Fruit fly (Drosophila melanogaster) whole organism, embryonic: ENCODE results near the gene CG17778.

Experiments used
- ATbp ChIP-seq: fragments of 200-800 bp; sonication (Bioruptor generic); optimal IDR thresholded peaks from 2 replicates; lab custom pipeline; 2017; ENCODE audit warnings: missing biosample characterization, mild to moderate bottlenecking, missing genetic modification characterization, missing genetic modification reagents
- Abd-B ChIP-seq: fragments of 200-800 bp; sonication (Bioruptor generic); optimal IDR thresholded peaks from 2 replicates; lab custom pipeline; 2018; ENCODE audit warnings: missing biosample characterization, mild to moderate bottlenecking, missing genetic modification characterization, moderate library complexity
- Ada2b ChIP-seq: fragments of 200-800 bp; sonication (Bioruptor generic); IDR thresholded peaks from 2 replicates; pipeline ENCODE4 v1.3.6; 2022; ENCODE audit warnings: missing biosample characterization, missing genetic modification characterization
- Atf3 ChIP-seq: fragments of 200-800 bp; sonication (Bioruptor generic); optimal IDR thresholded peaks from 3 replicates; lab custom pipeline; 2016; ENCODE audit warnings: missing biosample characterization, missing genetic modification characterization
- B-H1 ChIP-seq: fragments of 200-800 bp; sonication (Bioruptor generic); IDR thresholded peaks from 3 replicates; pipeline ENCODE4 v1.3.6; 2022; ENCODE audit warnings: missing biosample characterization, missing genetic modification characterization
- BEAF-32 ChIP-seq: fragments of 200-800 bp; sonication (Bioruptor generic); optimal IDR thresholded peaks from 3 replicates; lab custom pipeline; 2017; ENCODE audit warnings: missing biosample characterization, missing genetic modification characterization, mild to moderate bottlenecking, moderate library complexity, missing genetic modification reagents
- CG10321 ChIP-seq: fragments of 200-800 bp; sonication (Bioruptor generic); IDR thresholded peaks from 2 replicates; pipeline ENCODE4 v1.3.6; 2022; ENCODE audit warnings: missing biosample characterization, missing genetic modification characterization
- CG10543 ChIP-seq: fragments of 200-800 bp; sonication (Bioruptor generic); optimal IDR thresholded peaks from 3 replicates; lab custom pipeline; 2017; ENCODE audit warnings: missing biosample characterization, mild to moderate bottlenecking, missing genetic modification characterization, moderate library complexity
- CG12236 ChIP-seq: fragments of 200-800 bp; sonication (Bioruptor generic); optimal IDR thresholded peaks from 2 replicates; lab custom pipeline; 2016; ENCODE audit warnings: missing biosample characterization, missing genetic modification characterization
- CG12391 ChIP-seq: fragments of 200-800 bp; sonication (Bioruptor generic); optimal IDR thresholded peaks from 3 replicates; lab custom pipeline; 2018; ENCODE audit warnings: missing biosample characterization, mild to moderate bottlenecking, missing genetic modification characterization, moderate library complexity
- CG2116 ChIP-seq: fragments of 200-800 bp; sonication (Bioruptor generic); optimal IDR thresholded peaks from 3 replicates; lab custom pipeline; 2018; ENCODE audit warnings: missing biosample characterization, mild to moderate bottlenecking, missing genetic modification characterization
- CG32532 ChIP-seq: fragments of 200-800 bp; sonication (Bioruptor generic); IDR thresholded peaks from 2 replicates; pipeline ENCODE4 v1.3.6; 2022; ENCODE audit warnings: missing biosample characterization, missing genetic modification characterization
- CG33557 ChIP-seq: fragments of 200-800 bp; sonication (Bioruptor generic); optimal IDR thresholded peaks from 2 replicates; lab custom pipeline; 2019; ENCODE audit warnings: missing biosample characterization, mild to moderate bottlenecking, missing genetic modification characterization, moderate library complexity
- CG3847 ChIP-seq: fragments of 200-800 bp; sonication (Bioruptor generic); IDR thresholded peaks from 2 replicates; pipeline ENCODE4 v1.3.6; 2022; ENCODE audit warnings: missing biosample characterization, missing genetic modification characterization
- CG5245 ChIP-seq: fragments of 200-800 bp; sonication (Bioruptor generic); optimal IDR thresholded peaks from 3 replicates; lab custom pipeline; 2016; ENCODE audit warnings: missing biosample characterization, missing genetic modification characterization
- CG6254 ChIP-seq: fragments of 200-800 bp; sonication (Bioruptor generic); optimal IDR thresholded peaks from 3 replicates; lab custom pipeline; 2017; ENCODE audit warnings: mild to moderate bottlenecking, missing biosample characterization, missing genetic modification reagents, missing genetic modification characterization
- CG9437 ChIP-seq: fragments of 200-800 bp; sonication (Bioruptor generic); optimal IDR thresholded peaks from 2 replicates; lab custom pipeline; 2018; ENCODE audit warnings: missing biosample characterization, mild to moderate bottlenecking, missing genetic modification characterization
- CG9932 ChIP-seq: fragments of 200-800 bp; sonication (Bioruptor generic); IDR thresholded peaks from 2 replicates; pipeline ENCODE4 v1.3.6; 2022; ENCODE audit warnings: missing biosample characterization, missing genetic modification characterization
- CHES-1-like ChIP-seq: fragments of 200-800 bp; sonication (Bioruptor generic); optimal IDR thresholded peaks from 2 replicates; lab custom pipeline; 2016; ENCODE audit warnings: missing biosample characterization, missing genetic modification characterization
- D19B ChIP-seq: fragments of 200-800 bp; sonication (Bioruptor generic); optimal IDR thresholded peaks from 2 replicates; lab custom pipeline; 2017; ENCODE audit warnings: missing biosample characterization, mild to moderate bottlenecking, missing genetic modification characterization
- Gug ChIP-seq: fragments of 200-800 bp; sonication (Bioruptor generic); IDR thresholded peaks from 4 replicates; pipeline ENCODE4 v1.3.6; 2022; ENCODE audit warnings: missing biosample characterization, missing genetic modification characterization
- MBD-R2 ChIP-seq: fragments of 200-800 bp; sonication (Bioruptor generic); IDR thresholded peaks from 2 replicates; pipeline ENCODE4 v1.3.6; 2022; ENCODE audit warnings: missing biosample characterization, missing genetic modification characterization
- MESR4 ChIP-seq: fragments of 200-800 bp; sonication (Bioruptor generic); optimal IDR thresholded peaks from 2 replicates; lab custom pipeline; 2018; ENCODE audit warnings: missing biosample characterization, mild to moderate bottlenecking, missing genetic modification characterization, moderate library complexity
- Max ChIP-seq: fragments of 200-800 bp; sonication (Bioruptor generic); optimal IDR thresholded peaks from 2 replicates; lab custom pipeline; 2016; ENCODE audit warnings: missing biosample characterization, mild to moderate bottlenecking, missing genetic modification characterization
- NC2β ChIP-seq: fragments of 200-800 bp; sonication (Bioruptor generic); optimal IDR thresholded peaks from 2 replicates; lab custom pipeline; 2016; ENCODE audit warnings: missing biosample characterization, missing genetic modification characterization
- Opbp ChIP-seq: fragments of 200-800 bp; sonication (Bioruptor generic); IDR thresholded peaks from 3 replicates; pipeline ENCODE4 v1.3.6; 2022; ENCODE audit warnings: missing biosample characterization, missing genetic modification characterization; ENCODE audit not compliant: partially characterized antibody
- Ptx1 ChIP-seq: fragments of 200-800 bp; sonication (Bioruptor generic); IDR thresholded peaks from 2 replicates; pipeline ENCODE4 v1.3.6; 2022; ENCODE audit warnings: missing biosample characterization, missing genetic modification characterization
- Sox102F ChIP-seq: fragments of 200-800 bp; sonication (Bioruptor generic); optimal IDR thresholded peaks from 2 replicates; lab custom pipeline; 2018; ENCODE audit warnings: missing biosample characterization, mild to moderate bottlenecking, missing genetic modification characterization, moderate library complexity
- Usf ChIP-seq: fragments of 200-800 bp; sonication (Bioruptor generic); optimal IDR thresholded peaks from 2 replicates; lab custom pipeline; 2017; ENCODE audit warnings: missing genotype, missing biosample characterization, missing genetic modification characterization
- Vsx1 ChIP-seq: fragments of 200-800 bp; sonication (Bioruptor generic); optimal IDR thresholded peaks from 2 replicates; lab custom pipeline; 2017; ENCODE audit warnings: missing biosample characterization, mild to moderate bottlenecking, missing genetic modification characterization, missing genetic modification reagents
- ara ChIP-seq: fragments of 200-800 bp; sonication (Bioruptor generic); IDR thresholded peaks from 2 replicates; pipeline ENCODE4 v1.3.6; 2022; ENCODE audit warnings: missing biosample characterization, missing genetic modification characterization
- cwo ChIP-seq: fragments of 200-800 bp; sonication (Bioruptor generic); optimal IDR thresholded peaks from 3 replicates; lab custom pipeline; 2017; ENCODE audit warnings: missing biosample characterization, missing genetic modification characterization, mild to moderate bottlenecking, moderate library complexity, missing genetic modification reagents
- en ChIP-seq: fragments of 200-800 bp; sonication (Bioruptor generic); optimal IDR thresholded peaks from 2 replicates; lab custom pipeline; 2016; ENCODE audit warnings: missing biosample characterization, missing genetic modification characterization
- exex ChIP-seq: fragments of 200-800 bp; sonication (Bioruptor generic); optimal IDR thresholded peaks from 4 replicates; lab custom pipeline; 2018; ENCODE audit warnings: missing biosample characterization, mild to moderate bottlenecking, missing genetic modification characterization, moderate library complexity
- fu2 ChIP-seq: fragments of 200-800 bp; sonication (Bioruptor generic); optimal IDR thresholded peaks from 2 replicates; lab custom pipeline; 2016; ENCODE audit warnings: missing biosample characterization, missing genetic modification characterization
- ind ChIP-seq: fragments of 200-800 bp; sonication (Bioruptor generic); optimal IDR thresholded peaks from 3 replicates; lab custom pipeline; 2016; ENCODE audit warnings: missing biosample characterization, missing genetic modification characterization
- jumu ChIP-seq: fragments of 200-800 bp; sonication (Bioruptor generic); optimal IDR thresholded peaks from 3 replicates; lab custom pipeline; 2016; ENCODE audit warnings: missing biosample characterization, missing genetic modification characterization
- knrl ChIP-seq: fragments of 200-800 bp; sonication (Bioruptor generic); IDR thresholded peaks from 3 replicates; pipeline ENCODE4 v1.3.6; 2022; ENCODE audit warnings: missing biosample characterization, missing genetic modification characterization; ENCODE audit not compliant: partially characterized antibody
- odd ChIP-seq: fragments of 200-800 bp; sonication (Bioruptor generic); optimal IDR thresholded peaks from 2 replicates; lab custom pipeline; 2017; ENCODE audit warnings: missing biosample characterization, mild to moderate bottlenecking, missing genetic modification characterization
- pita ChIP-seq: fragments of 200-800 bp; sonication (Bioruptor generic); optimal IDR thresholded peaks from 2 replicates; lab custom pipeline; 2017; ENCODE audit warnings: missing biosample characterization, mild to moderate bottlenecking, missing genetic modification characterization
- ranshi ChIP-seq: fragments of 200-800 bp; sonication (Bioruptor generic); IDR thresholded peaks from 2 replicates; pipeline ENCODE4 v1.3.6; 2022; ENCODE audit warnings: missing biosample characterization, missing genetic modification characterization
- sim ChIP-seq: fragments of 200-800 bp; sonication (Bioruptor generic); IDR thresholded peaks from 2 replicates; pipeline ENCODE4 v1.3.6; 2022; ENCODE audit warnings: missing biosample characterization, missing genetic modification characterization
- sna ChIP-seq: fragments of 200-800 bp; sonication (Bioruptor generic); IDR thresholded peaks from 2 replicates; pipeline ENCODE4 v1.3.6; 2022; ENCODE audit warnings: missing biosample characterization, missing genetic modification characterization; ENCODE audit not compliant: partially characterized antibody
- tgo ChIP-seq: fragments of 200-800 bp; sonication (Bioruptor generic); IDR thresholded peaks from 3 replicates; pipeline ENCODE4 v1.3.6; 2022; ENCODE audit warnings: missing biosample characterization, missing genetic modification characterization
- tna ChIP-seq: fragments of 200-800 bp; sonication (Bioruptor generic); IDR thresholded peaks from 2 replicates; pipeline ENCODE4 v1.3.6; 2022; ENCODE audit warnings: missing biosample characterization, missing genetic modification characterization; ENCODE audit not compliant: partially characterized antibody
- tx ChIP-seq: fragments of 200-800 bp; sonication (Bioruptor generic); optimal IDR thresholded peaks from 2 replicates; lab custom pipeline; 2016; ENCODE audit warnings: missing biosample characterization, missing genetic modification characterization
- wek ChIP-seq: fragments of 200-800 bp; sonication (Bioruptor generic); optimal IDR thresholded peaks from 3 replicates; lab custom pipeline; 2018; ENCODE audit warnings: missing biosample characterization, mild to moderate bottlenecking, missing genetic modification characterization, moderate library complexity
- zf30C ChIP-seq: fragments of 200-800 bp; sonication (Bioruptor generic); optimal IDR thresholded peaks from 3 replicates; lab custom pipeline; 2018; ENCODE audit warnings: missing biosample characterization, mild to moderate bottlenecking, missing genetic modification characterization
- zfh2 ChIP-seq: fragments of 200-800 bp; sonication (Bioruptor generic); optimal IDR thresholded peaks from 2 replicates; lab custom pipeline; 2016; ENCODE audit warnings: missing biosample characterization, missing genetic modification characterization

Gene CG17778

dm6 chrX:522357-523043, 28.1 kb downstream of the CG17778 start (continued):
- TF ChIP-seq B-H1 (GFP tag; lab: Robert Waterston, UW) (peak; percentile 62; the same call in 2 of the 3 replicates), Sox102F (GFP tag; lab: Kevin White, UChicago) (peak; percentile 68), ranshi (GFP tag; lab: Robert Waterston, UW) (peak; percentile 86), CG6254 (GFP tag; lab: Kevin White, UChicago) (peak; percentile 64), odd (peak; percentile 58), ara (GFP tag; lab: Robert Waterston, UW) (peak; percentile 80), CG10321 (GFP tag; lab: Robert Waterston, UW) (no peak), pita (GFP tag; lab: Kevin White, UChicago) (no peak), ATbp (GFP tag; lab: Kevin White, UChicago) (peak; percentile 76), Atf3 (GFP tag; lab: Kevin White, UChicago) (peak; percentile 63), exex (tag; lab: Kevin White, UChicago) (peak; percentile 52), Gug (GFP tag; lab: Robert Waterston, UW) (peak; percentile 96), fu2 (GFP tag; lab: Kevin White, UChicago) (peak; percentile 82), ind (GFP tag; lab: Kevin White, UChicago) (peak; percentile 88), en (GFP tag; lab: Kevin White, UChicago) (peak; percentile 77), CG12391 (peak; percentile 61), CG12236 (peak; percentile 33), sim (GFP tag; lab: Robert Waterston, UW) (no peak), CG9437 (GFP tag; lab: Kevin White, UChicago) (no peak), CG10543 (GFP tag; lab: Kevin White, UChicago) (peak; percentile 92), jumu (GFP tag; lab: Kevin White, UChicago) (peak; percentile 84), Abd-B (GFP tag; lab: Kevin White, UChicago) (no peak), CG33557 (GFP tag; lab: Kevin White, UChicago) (peak; percentile 46), Max (GFP tag; lab: Kevin White, UChicago) (no peak), BEAF-32 (GFP tag; lab: Kevin White, UChicago) (no peak), zf30C (GFP tag; lab: Kevin White, UChicago) (no peak), Vsx1 (GFP tag; lab: Kevin White, UChicago) (peak; percentile 32), CG9932 (GFP tag; lab: Robert Waterston, UW) (peak; percentile 97), sna (no peak; the same call in 1 of the 2 replicates), zfh2 (GFP tag; lab: Kevin White, UChicago) (peak; percentile 94), CHES-1-like (GFP tag; lab: Kevin White, UChicago) (peak; percentile 88), NC2β (GFP tag; lab: Kevin White, UChicago) (peak; percentile 84), CG3847 (GFP tag; lab: Robert Waterston, UW) (peak; percentile 87), cwo (GFP tag; lab: Kevin White, UChicago) (peak; percentile 72), tgo (peak; percentile 85), CG32532 (GFP tag; lab: Robert Waterston, UW) (peak; percentile 95), Ada2b (GFP tag; lab: Robert Waterston, UW) (peak; percentile 85), CG5245 (GFP tag; lab: Kevin White, UChicago) (peak; percentile 84), D19B (GFP tag; lab: Kevin White, UChicago) (no peak), Opbp (GFP tag; lab: Robert Waterston, UW) (no peak), knrl (GFP tag; lab: Robert Waterston, UW) (no peak), tna (GFP tag; lab: Robert Waterston, UW) (0 out of 2 replicates have a peak, but pooled peaks have one; percentile 43), MESR4 (peak; percentile 27), Ptx1 (peak; percentile 83), Usf (GFP tag; lab: Kevin White, UChicago) (peak; percentile 59), wek (GFP tag; lab: Kevin White, UChicago) (peak; percentile 67), CG2116 (GFP tag; lab: Kevin White, UChicago) (no peak), tx (peak; percentile 81), MBD-R2 (peak; percentile 69)
